Worm (Caenorhabditis elegans) whole organism, late embryonic: ENCODE data around the gene dct-18.

Source experiments
- F13H6.1 ChIP-seq: sonication (generic microtip); optimal IDR thresholded peaks from 2 replicates; lab custom pipeline; 2016; ENCODE audit warnings: missing genetic modification characterization, missing compliant biosample characterization
- K09A11.1 ChIP-seq: sonication (generic microtip); optimal IDR thresholded peaks from 2 replicates; lab custom pipeline; 2017; ENCODE audit warnings: antibody characterized with exemption, mild to moderate bottlenecking, missing genetic modification characterization, missing compliant biosample characterization; ENCODE audit not compliant: insufficient read depth
- T23F11.4 ChIP-seq: fragments of 200-800 bp; sonication (Bioruptor generic); optimal IDR thresholded peaks from 2 replicates; lab custom pipeline; 2018; ENCODE audit warnings: mild to moderate bottlenecking, missing genetic modification characterization, missing compliant biosample characterization
- pat-9 ChIP-seq: fragments of 200-800 bp; sonication (Bioruptor generic); optimal IDR thresholded peaks from 2 replicates; lab custom pipeline; 2018; ENCODE audit warnings: mild to moderate bottlenecking, missing genetic modification characterization, moderate library complexity, missing compliant biosample characterization
- tbx-2 ChIP-seq: sonication (generic microtip); optimal IDR thresholded peaks from 2 replicates; lab custom pipeline; 2016; ENCODE audit warnings: missing genetic modification characterization, missing compliant biosample characterization

DNA sequence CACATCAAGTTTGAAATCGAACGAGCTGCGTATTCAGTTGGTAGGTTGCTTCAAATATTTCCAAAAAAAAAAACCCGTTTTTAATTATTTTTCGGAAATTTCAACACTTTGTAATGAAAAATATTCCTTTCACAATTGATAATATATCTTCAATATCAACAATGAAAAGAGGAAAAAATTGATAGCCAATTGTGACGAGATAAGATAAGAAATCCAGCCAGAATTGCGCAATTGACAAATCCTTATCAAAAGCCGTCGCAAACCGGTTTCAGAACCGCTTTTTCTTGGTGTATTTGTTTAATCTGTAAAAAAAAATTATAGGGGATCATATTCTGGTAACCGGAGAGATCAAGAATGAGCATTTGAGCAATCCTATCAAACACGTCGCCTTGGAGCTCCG, 10.8 kb downstream of the dct-18 start:
- TF ChIP-seq T23F11.4 (GFP tag; lab: Kevin White, UChicago) (no peak), K09A11.1 (no peak), pat-9 (tag; lab: Kevin White, UChicago) (no peak), F13H6.1 (tag; lab: Kevin White, UChicago) (no peak), tbx-2 (tag; lab: Kevin White, UChicago) (no peak)
